Fruit fly (Drosophila melanogaster) whole organism, embryonic: ENCODE measurements around the gene CG46026.

Experiments
- CG10979 ChIP-seq: fragments of 200-800 bp; sonication (Bioruptor generic); optimal IDR thresholded peaks from 2 replicates; lab custom pipeline; 2018; ENCODE audit warnings: missing biosample characterization, mild to moderate bottlenecking, missing genetic modification characterization, moderate library complexity
- CG12104 ChIP-seq: fragments of 200-800 bp; sonication (Bioruptor generic); optimal IDR thresholded peaks from 3 replicates; lab custom pipeline; 2016; ENCODE audit warnings: missing biosample characterization, missing genetic modification characterization
- CG12391 ChIP-seq: fragments of 200-800 bp; sonication (Bioruptor generic); optimal IDR thresholded peaks from 3 replicates; lab custom pipeline; 2018; ENCODE audit warnings: missing biosample characterization, mild to moderate bottlenecking, missing genetic modification characterization, moderate library complexity
- CG12744 ChIP-seq: fragments of 200-800 bp; sonication (Bioruptor generic); optimal IDR thresholded peaks from 2 replicates; lab custom pipeline; 2016; ENCODE audit warnings: missing biosample characterization, missing genetic modification characterization
- CG13296 ChIP-seq: fragments of 200-800 bp; sonication (Bioruptor generic); optimal IDR thresholded peaks from 3 replicates; lab custom pipeline; 2018; ENCODE audit warnings: missing biosample characterization, mild to moderate bottlenecking, missing genetic modification characterization
- CG13775 ChIP-seq: fragments of 200-800 bp; sonication (Bioruptor generic); optimal IDR thresholded peaks from 3 replicates; lab custom pipeline; 2017; ENCODE audit warnings: missing biosample characterization, mild to moderate bottlenecking, missing genetic modification characterization
- CG15073 ChIP-seq: fragments of 200-800 bp; sonication (Bioruptor generic); optimal IDR thresholded peaks from 2 replicates; lab custom pipeline; 2016; ENCODE audit warnings: missing biosample characterization, missing genetic modification characterization
- CG15269 ChIP-seq: fragments of 200-800 bp; sonication (Bioruptor generic); optimal IDR thresholded peaks from 2 replicates; lab custom pipeline; 2018; ENCODE audit warnings: missing biosample characterization, mild to moderate bottlenecking, missing genetic modification characterization, moderate library complexity
- CG16779 ChIP-seq: fragments of 200-800 bp; sonication (Bioruptor generic); IDR thresholded peaks from 2 replicates; pipeline ENCODE4 v1.3.6; 2022; ENCODE audit warnings: missing biosample characterization, missing genetic modification characterization
- CG17361 ChIP-seq: fragments of 200-800 bp; sonication (Bioruptor generic); IDR thresholded peaks from 3 replicates; pipeline ENCODE4 v1.3.6; 2022; ENCODE audit warnings: missing biosample characterization, missing genetic modification characterization
- CG17612 ChIP-seq: fragments of 200-800 bp; sonication (Bioruptor generic); IDR thresholded peaks from 2 replicates; pipeline ENCODE4 v1.3.6; 2022; ENCODE audit warnings: missing biosample characterization, missing genetic modification characterization
- CG1832 ChIP-seq: fragments of 200-800 bp; sonication (Bioruptor generic); optimal IDR thresholded peaks from 2 replicates; lab custom pipeline; 2017; ENCODE audit warnings: missing biosample characterization, mild to moderate bottlenecking, missing genetic modification characterization, inconsistent platforms
- CG18619 ChIP-seq: fragments of 200-800 bp; sonication (Bioruptor generic); optimal IDR thresholded peaks from 3 replicates; lab custom pipeline; 2017; ENCODE audit warnings: missing biosample characterization, mild to moderate bottlenecking, missing genetic modification characterization
- CG18764 ChIP-seq: fragments of 200-800 bp; sonication (Bioruptor generic); optimal IDR thresholded peaks from 3 replicates; lab custom pipeline; 2016; ENCODE audit warnings: missing biosample characterization, missing genetic modification characterization
- CG31388 ChIP-seq: fragments of 200-800 bp; sonication (Bioruptor generic); optimal IDR thresholded peaks from 2 replicates; lab custom pipeline; 2016; ENCODE audit warnings: missing biosample characterization, missing genetic modification characterization
- CG31441 ChIP-seq: fragments of 200-800 bp; sonication (Bioruptor generic); IDR thresholded peaks from 2 replicates; pipeline ENCODE4 v1.3.6; 2022; ENCODE audit warnings: missing biosample characterization, missing genetic modification characterization
- CG3281 ChIP-seq: fragments of 200-800 bp; sonication (Bioruptor generic); optimal IDR thresholded peaks from 3 replicates; lab custom pipeline; 2017; ENCODE audit warnings: missing biosample characterization, mild to moderate bottlenecking, missing genetic modification characterization
- CG4328 ChIP-seq: fragments of 200-800 bp; sonication (Bioruptor generic); optimal IDR thresholded peaks from 3 replicates; lab custom pipeline; 2017; ENCODE audit warnings: missing biosample characterization, missing genetic modification reagents, missing genetic modification characterization
- CG4617 ChIP-seq: fragments of 200-800 bp; sonication (Bioruptor generic); optimal IDR thresholded peaks from 3 replicates; lab custom pipeline; 2016; ENCODE audit warnings: missing biosample characterization, missing genetic modification characterization, borderline replicate concordance
- CG4730 ChIP-seq: fragments of 200-800 bp; sonication (Bioruptor generic); IDR thresholded peaks from 2 replicates; pipeline ENCODE4 v1.3.6; 2022; ENCODE audit warnings: missing biosample characterization, missing genetic modification characterization
- CG6854 ChIP-seq: fragments of 200-800 bp; sonication (Bioruptor generic); optimal IDR thresholded peaks from 3 replicates; lab custom pipeline; 2017; ENCODE audit warnings: missing biosample characterization, mild to moderate bottlenecking, missing genetic modification characterization
- CG7357 ChIP-seq: fragments of 200-800 bp; sonication (Bioruptor generic); IDR thresholded peaks from 3 replicates; pipeline ENCODE4 v1.3.6; 2022; ENCODE audit warnings: missing biosample characterization, missing genetic modification characterization
- CG7963 ChIP-seq: fragments of 200-800 bp; sonication (Bioruptor generic); IDR thresholded peaks from 3 replicates; pipeline ENCODE4 v1.3.6; 2022; ENCODE audit warnings: missing biosample characterization, missing genetic modification characterization; ENCODE audit not compliant: partially characterized antibody
- CG7987 ChIP-seq: fragments of 200-800 bp; sonication (Bioruptor generic); optimal IDR thresholded peaks from 2 replicates; lab custom pipeline; 2018; ENCODE audit warnings: missing biosample characterization, mild to moderate bottlenecking, missing genetic modification characterization, moderate library complexity
- CG9437 ChIP-seq: fragments of 200-800 bp; sonication (Bioruptor generic); optimal IDR thresholded peaks from 2 replicates; lab custom pipeline; 2018; ENCODE audit warnings: missing biosample characterization, mild to moderate bottlenecking, missing genetic modification characterization
- CG9797 ChIP-seq: fragments of 200-800 bp; sonication (Bioruptor generic); optimal IDR thresholded peaks from 3 replicates; lab custom pipeline; 2018; ENCODE audit warnings: missing biosample characterization, mild to moderate bottlenecking, missing genetic modification characterization
- Dek ChIP-seq: fragments of 200-800 bp; sonication (Bioruptor generic); optimal IDR thresholded peaks from 3 replicates; lab custom pipeline; 2019; ENCODE audit warnings: missing biosample characterization, mild to moderate bottlenecking, missing genetic modification characterization, moderate library complexity
- Ets65A ChIP-seq: fragments of 200-800 bp; sonication (Bioruptor generic); peaks from one replicate; lab custom pipeline; 2016; ENCODE audit warnings: missing biosample characterization, missing genetic modification characterization
- Fer3 ChIP-seq: fragments of 200-800 bp; sonication (Bioruptor generic); optimal IDR thresholded peaks from 2 replicates; lab custom pipeline; 2018; ENCODE audit warnings: missing biosample characterization, mild to moderate bottlenecking, missing genetic modification characterization, moderate library complexity
- Gug ChIP-seq: fragments of 200-800 bp; sonication (Bioruptor generic); IDR thresholded peaks from 4 replicates; pipeline ENCODE4 v1.3.6; 2022; ENCODE audit warnings: missing biosample characterization, missing genetic modification characterization
- HLH4C ChIP-seq: fragments of 200-800 bp; sonication (Bioruptor generic); IDR thresholded peaks from 3 replicates; pipeline ENCODE4 v1.3.6; 2022; ENCODE audit warnings: missing biosample characterization, missing genetic modification characterization; ENCODE audit not compliant: partially characterized antibody
- Hey ChIP-seq: fragments of 200-800 bp; sonication (Bioruptor generic); optimal IDR thresholded peaks from 3 replicates; lab custom pipeline; 2018; ENCODE audit warnings: missing biosample characterization, mild to moderate bottlenecking, missing genetic modification characterization
- Ptx1 ChIP-seq: fragments of 200-800 bp; sonication (Bioruptor generic); IDR thresholded peaks from 2 replicates; pipeline ENCODE4 v1.3.6; 2022; ENCODE audit warnings: missing biosample characterization, missing genetic modification characterization
- Tbp ChIP-seq: fragments of >200 bp; optimal IDR thresholded peaks from 2 replicates; lab custom pipeline; 2018; ENCODE audit warnings: missing biosample characterization, missing genetic modification characterization
- ac ChIP-seq: fragments of 200-800 bp; sonication (Bioruptor generic); optimal IDR thresholded peaks from 3 replicates; lab custom pipeline; 2017; ENCODE audit warnings: missing biosample characterization, mild to moderate bottlenecking, missing genetic modification characterization
- ase ChIP-seq: fragments of 200-800 bp; sonication (Bioruptor generic); IDR thresholded peaks from 3 replicates; pipeline ENCODE4 v1.3.6; 2022; ENCODE audit warnings: missing biosample characterization, missing genetic modification characterization
- cad ChIP-seq: fragments of >200 bp; optimal IDR thresholded peaks from 2 replicates; lab custom pipeline; 2017; ENCODE audit warnings: missing biosample characterization, missing genetic modification characterization
- fd96Cb ChIP-seq: fragments of 200-800 bp; sonication (Bioruptor generic); optimal IDR thresholded peaks from 2 replicates; lab custom pipeline; 2018; ENCODE audit warnings: missing biosample characterization, mild to moderate bottlenecking, missing genetic modification characterization, moderate library complexity
- fru ChIP-seq: fragments of >200 bp; optimal IDR thresholded peaks from 2 replicates; lab custom pipeline; 2017
- grau ChIP-seq: fragments of 200-800 bp; optimal IDR thresholded peaks from 3 replicates; lab custom pipeline; 2019; ENCODE audit warnings: missing biosample characterization, mild to moderate bottlenecking, missing genetic modification characterization, moderate library complexity
- insv ChIP-seq, 2 experiments: fragments of 200-800 bp; sonication (Bioruptor generic); optimal IDR thresholded peaks; 3 replicates each; lab custom pipeline; 2016 to 2018; ENCODE audit warnings: missing biosample characterization in 2 of 2, missing genetic modification characterization in 2 of 2
- inv ChIP-seq: fragments of 200-800 bp; sonication (Bioruptor generic); IDR thresholded peaks from 2 replicates; pipeline ENCODE4 v1.3.6; 2022; ENCODE audit warnings: missing biosample characterization, missing genetic modification characterization; ENCODE audit not compliant: partially characterized antibody
- jumu ChIP-seq: fragments of 200-800 bp; sonication (Bioruptor generic); optimal IDR thresholded peaks from 3 replicates; lab custom pipeline; 2016; ENCODE audit warnings: missing biosample characterization, missing genetic modification characterization
- kni ChIP-seq: fragments of 200-800 bp; sonication (Bioruptor generic); optimal IDR thresholded peaks from 3 replicates; lab custom pipeline; 2017; ENCODE audit warnings: mild to moderate bottlenecking, missing biosample characterization, missing genetic modification reagents, missing genetic modification characterization
- luna ChIP-seq: fragments of 200-800 bp; sonication (Bioruptor generic); optimal IDR thresholded peaks from 2 replicates; lab custom pipeline; 2016; ENCODE audit warnings: missing biosample characterization, missing genetic modification characterization
- org-1 ChIP-seq: fragments of 200-800 bp; sonication (Bioruptor generic); optimal IDR thresholded peaks from 2 replicates; lab custom pipeline; 2017; ENCODE audit warnings: missing biosample characterization, missing genetic modification characterization
- p53 ChIP-seq: fragments of 200-800 bp; sonication (Bioruptor generic); optimal IDR thresholded peaks from 2 replicates; lab custom pipeline; 2016; ENCODE audit warnings: missing biosample characterization, missing genetic modification characterization
- row ChIP-seq: fragments of 200-800 bp; sonication (Bioruptor generic); IDR thresholded peaks from 3 replicates; pipeline ENCODE4 v1.3.6; 2022; ENCODE audit warnings: missing biosample characterization, missing genetic modification characterization
- sim ChIP-seq: fragments of 200-800 bp; sonication (Bioruptor generic); IDR thresholded peaks from 2 replicates; pipeline ENCODE4 v1.3.6; 2022; ENCODE audit warnings: missing biosample characterization, missing genetic modification characterization
- unpg ChIP-seq: fragments of 200-800 bp; sonication (Bioruptor generic); optimal IDR thresholded peaks from 3 replicates; lab custom pipeline; 2018; ENCODE audit warnings: missing biosample characterization, mild to moderate bottlenecking, missing genetic modification characterization, moderate library complexity

The CG46026 gene

dm6 chr3R:6353624-6354352 lies 47.1 kb downstream of the CG46026 start (continued):
- TF ChIP-seq HLH4C (GFP tag; lab: Robert Waterston, UW) (no peak), CG15073 (peak; percentile 14), CG13296 (GFP tag; lab: Kevin White, UChicago) (no peak), CG18619 (peak; percentile 80), CG13775 (GFP tag; lab: Kevin White, UChicago) (peak; percentile 75), CG12104 (peak; percentile 75), Dek (tag; lab: Kevin White, UChicago) (no peak), jumu (GFP tag; lab: Kevin White, UChicago) (peak; percentile 20), Ets65A (peak; percentile 86), CG7963 (no peak), fd96Cb (tag; lab: Kevin White, UChicago) (peak; percentile 82), CG9437 (GFP tag; lab: Kevin White, UChicago) (peak; percentile 82), CG4328 (GFP tag; lab: Kevin White, UChicago) (no peak), CG1832 (GFP tag; lab: Kevin White, UChicago) (no peak), CG7357 (GFP tag; lab: Robert Waterston, UW) (peak; percentile 47; the same call in 1 of the 3 replicates), Fer3 (no peak), Hey (no peak), CG16779 (GFP tag; lab: Robert Waterston, UW) (no peak), CG17612 (no peak), CG4730 (peak; percentile 47), CG7987 (GFP tag; lab: Kevin White, UChicago) (no peak), CG17361 (GFP tag; lab: Robert Waterston, UW) (no peak; the same call in 1 of the 3 replicates), ac (GFP tag; lab: Kevin White, UChicago) (no peak), grau (peak; percentile 85), luna (peak; percentile 29), CG31441 (no peak), Tbp (GFP tag; lab: Kevin White, UChicago) (no peak), CG10979 (tag; lab: Kevin White, UChicago) (peak; percentile 83), CG9797 (GFP tag; lab: Kevin White, UChicago) (no peak), insv (GFP tag; optimal IDR thresholded peaks at IDR 0.05; lab: Kevin White, UChicago) (no peak), CG31388 (GFP tag; lab: Kevin White, UChicago) (peak; percentile 26), sim (peak; percentile 58; the same call in 1 of the 2 replicates), row (GFP tag; lab: Robert Waterston, UW) (peak; percentile 89), CG15269 (no peak), Gug (peak; percentile 18; the same call in 1 of the 4 replicates), CG6854 (peak; percentile 80), CG18764 (GFP tag; lab: Kevin White, UChicago) (peak; percentile 68), kni (no peak), p53 (no peak), fru (no peak), CG3281 (no peak), cad (GFP tag; lab: Kevin White, UChicago) (no peak), unpg (no peak), org-1 (GFP tag; lab: Kevin White, UChicago) (peak; percentile 75), CG4617 (GFP tag; lab: Kevin White, UChicago) (peak; percentile 49), ase (GFP tag; lab: Robert Waterston, UW) (0 out of 3 replicates have a peak, but pooled peaks have one; percentile 22), inv (no peak), CG12391 (tag; lab: Kevin White, UChicago) (peak; percentile 88), CG12744 (GFP tag; lab: Kevin White, UChicago) (no peak), Ptx1 (GFP tag; lab: Robert Waterston, UW) (peak; percentile 67)
